ENCODE assay signal across 2 worm cellular contexts in the genomic region with DNA sequence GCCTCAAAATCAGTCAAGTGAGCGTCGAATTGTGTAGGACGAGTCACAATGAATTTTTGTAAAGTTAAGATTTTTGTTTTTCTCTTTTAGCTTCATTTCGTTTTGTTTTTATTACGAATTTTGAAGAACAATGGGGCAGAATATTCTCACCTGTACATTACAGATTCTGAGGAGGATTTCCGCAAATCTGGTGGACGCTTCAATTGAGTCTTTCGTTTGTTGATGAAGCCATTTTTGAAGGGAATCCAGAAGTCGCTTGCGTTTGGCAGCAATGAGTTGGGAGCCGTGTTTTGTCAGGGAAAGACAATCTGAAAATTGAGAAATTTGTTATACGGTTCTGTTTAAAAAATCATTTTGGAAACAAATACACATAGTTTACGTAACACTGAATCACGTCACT.
A peak's percentile ranks its signal among the peaks of the same experiment; 100 is the strongest.
TF ChIP-seq lines count a peak whose summit lies in the region.

No protein-coding gene starts in this region.

TF ChIP-seq in whole organism, L3 larva, 47 proteins besides CTCF, POLR2A, EP300 and RAD21:
- TF ChIP-seq ama-1 (optimal IDR thresholded peaks at IDR 0.05; lab: Kevin White, UChicago) = peak; percentile 98
- no peak for TF ChIP-seq egl-5 (tag; optimal IDR thresholded peaks at IDR 0.05; lab: Kevin White, UChicago)
- TF ChIP-seq skn-1 (tag; optimal IDR thresholded peaks at IDR 0.05; lab: Kevin White, UChicago) = no peak
TF ChIP-seq in whole organism, L3 larva: peak in this region for 1.

TF ChIP-seq in whole organism, young adult, 124 proteins besides CTCF, POLR2A, EP300 and RAD21:
- no peak for TF ChIP-seq nhr-90 (tag; optimal IDR thresholded peaks at IDR 0.05; lab: Kevin White, UChicago)
- TF ChIP-seq dox-1 (GFP tag; IDR thresholded peaks at IDR 0.05; lab: Robert Waterston, UW) = no peak
- 0 out of 2 replicates have a peak, but pooled peaks have one; percentile 18 for TF ChIP-seq attf-6 (GFP tag; IDR thresholded peaks at IDR 0.05; lab: Robert Waterston, UW)
- TF ChIP-seq rec-8 (tag; optimal IDR thresholded peaks at IDR 0.05; lab: Kevin White, UChicago) = no peak
- TF ChIP-seq attf-3 (GFP tag; conservative IDR thresholded peaks at IDR 0.05; lab: Robert Waterston, UW) = no peak
- no peak for TF ChIP-seq F55B11.4 (tag; optimal IDR thresholded peaks at IDR 0.05; lab: Kevin White, UChicago; ENCODE audit: borderline replicate concordance, insufficient read depth)
- no peak for TF ChIP-seq mxl-1 (tag; optimal IDR thresholded peaks at IDR 0.05; lab: Kevin White, UChicago)
- no peak for TF ChIP-seq snpc-1.3 (tag; optimal IDR thresholded peaks at IDR 0.05; lab: Kevin White, UChicago; ENCODE audit: insufficient read depth)
- TF ChIP-seq hlh-12 (tag; optimal IDR thresholded peaks at IDR 0.05; lab: Kevin White, UChicago) = no peak
- TF ChIP-seq nfya-1 (tag; optimal IDR thresholded peaks at IDR 0.05; lab: Kevin White, UChicago; ENCODE audit: borderline replicate concordance, insufficient read depth) = no peak
- peak; percentile 48 for TF ChIP-seq ama-1 (optimal IDR thresholded peaks at IDR 0.05; lab: Kevin White, UChicago)
- TF ChIP-seq ama-1 (GFP tag; optimal IDR thresholded peaks at IDR 0.05; lab: Kevin White, UChicago) = no peak
